Worm (Caenorhabditis elegans): ENCODE results near the gene cox-11.

Gene cox-11

ce11 chrIV:13243375-13243774 lies 749 bp upstream of the cox-11 start, which contains the start of gene JC8.4:
Gene JC8.4, plus strand, starts transcription at chrIV:13243675.
- TF ChIP-seq dao-5 (tag; optimal IDR thresholded peaks at IDR 0.05) (no peak), W03F9.2 (tag; optimal IDR thresholded peaks at IDR 0.05) (no peak), him-1 (tag; optimal IDR thresholded peaks at IDR 0.05) (no peak)

ce11 chrIV:13246961-13247360 lies 2.8 kb downstream of the cox-11 start, which contains the start of gene JC8.7:
Gene JC8.7, plus strand, starts transcription at chrIV:13247261.
- no peak for TF ChIP-seq W03F9.2 (tag; optimal IDR thresholded peaks at IDR 0.05)
- TF ChIP-seq dao-5 (tag; optimal IDR thresholded peaks at IDR 0.05): no peak
- no peak for TF ChIP-seq him-1 (tag; optimal IDR thresholded peaks at IDR 0.05)

- TF ChIP-seq W03F9.2 (tag; optimal IDR thresholded peaks at IDR 0.05) (no peak), dao-5 (tag; optimal IDR thresholded peaks at IDR 0.05) (no peak), him-1 (tag; optimal IDR thresholded peaks at IDR 0.05) (no peak)
These were observed 3.7 kb downstream of the cox-11 start for ce11 chrIV:13247780-13248179.

- no peak for TF ChIP-seq him-1 (tag; optimal IDR thresholded peaks at IDR 0.05)
- TF ChIP-seq dao-5 (tag; optimal IDR thresholded peaks at IDR 0.05): no peak
- no peak for TF ChIP-seq W03F9.2 (tag; optimal IDR thresholded peaks at IDR 0.05)
These were observed 6.1 kb downstream of the cox-11 start for ce11 chrIV:13250243-13250642.

ce11 chrIV:13252211-13252610 lies 8.1 kb downstream of the cox-11 start, which contains the start of gene ttr-51:
Gene ttr-51, minus strand, starts transcription at chrIV:13252311.
- no peak for TF ChIP-seq him-1 (tag; optimal IDR thresholded peaks at IDR 0.05)
- TF ChIP-seq W03F9.2 (tag; optimal IDR thresholded peaks at IDR 0.05): no peak
- no peak for TF ChIP-seq dao-5 (tag; optimal IDR thresholded peaks at IDR 0.05)

ce11 chrIV:13253841-13254240 lies 9.7 kb downstream of the cox-11 start, which contains the start of gene ttr-45:
Gene ttr-45, plus strand, starts transcription at chrIV:13254225.
- TF ChIP-seq him-1 (tag; optimal IDR thresholded peaks at IDR 0.05) (no peak), dao-5 (tag; optimal IDR thresholded peaks at IDR 0.05) (no peak), W03F9.2 (tag; optimal IDR thresholded peaks at IDR 0.05) (no peak)

- TF ChIP-seq W03F9.2 (tag; optimal IDR thresholded peaks at IDR 0.05) (no peak), him-1 (tag; optimal IDR thresholded peaks at IDR 0.05) (no peak), dao-5 (tag; optimal IDR thresholded peaks at IDR 0.05) (no peak)
These were observed 11.8 kb downstream of the cox-11 start, which contains the start of gene bus-12 for ce11 chrIV:13255886-13256285. Gene bus-12, plus strand, starts transcription at chrIV:13256186.

- TF ChIP-seq him-1 (tag; optimal IDR thresholded peaks at IDR 0.05) (no peak), dao-5 (tag; optimal IDR thresholded peaks at IDR 0.05) (no peak), W03F9.2 (tag; optimal IDR thresholded peaks at IDR 0.05) (no peak)
These were observed 14.7 kb downstream of the cox-11 start, which contains the start of gene JC8.16 for ce11 chrIV:13258872-13259271. Gene JC8.16, plus strand, starts transcription at chrIV:13259172.

ce11 chrIV:13261778-13262177 lies 17.7 kb downstream of the cox-11 start:
- TF ChIP-seq dao-5 (tag; optimal IDR thresholded peaks at IDR 0.05) (no peak), him-1 (tag; optimal IDR thresholded peaks at IDR 0.05) (no peak), W03F9.2 (tag; optimal IDR thresholded peaks at IDR 0.05) (no peak)

ce11 chrIV:13268385-13268784 lies 24.3 kb downstream of the cox-11 start:
- TF ChIP-seq him-1 (tag; optimal IDR thresholded peaks at IDR 0.05): no peak

ce11 chrIV:13272494-13272893 lies 28.4 kb downstream of the cox-11 start, which contains the start of gene unc-26:
Gene unc-26, minus strand, starts transcription at chrIV:13272516.
- TF ChIP-seq him-1 (tag; optimal IDR thresholded peaks at IDR 0.05) (no peak), dao-5 (tag; optimal IDR thresholded peaks at IDR 0.05) (no peak), W03F9.2 (tag; optimal IDR thresholded peaks at IDR 0.05) (no peak)

ce11 chrIV:13282778-13283177 lies 38.7 kb downstream of the cox-11 start, which contains the start of gene cpsf-3:
Gene cpsf-3, minus strand, starts transcription at chrIV:13282878.
- TF ChIP-seq W03F9.2 (tag; optimal IDR thresholded peaks at IDR 0.05): no peak
- no peak for TF ChIP-seq dao-5 (tag; optimal IDR thresholded peaks at IDR 0.05)
- no peak for TF ChIP-seq him-1 (tag; optimal IDR thresholded peaks at IDR 0.05)

ce11 chrIV:13289321-13289720 lies 45.2 kb downstream of the cox-11 start, which contains the start of gene Y67H2A.10:
Gene Y67H2A.10, minus strand, starts transcription at chrIV:13289504.
- TF ChIP-seq dao-5 (tag; optimal IDR thresholded peaks at IDR 0.05) (no peak), him-1 (tag; optimal IDR thresholded peaks at IDR 0.05) (no peak), W03F9.2 (tag; optimal IDR thresholded peaks at IDR 0.05) (no peak)

ce11 chrIV:13290239-13290638 lies 46.1 kb downstream of the cox-11 start:
- TF ChIP-seq dao-5 (tag; optimal IDR thresholded peaks at IDR 0.05) (no peak), W03F9.2 (tag; optimal IDR thresholded peaks at IDR 0.05) (no peak), him-1 (tag; optimal IDR thresholded peaks at IDR 0.05) (no peak)

All from whole organism, L4/young adult.